Worm (Caenorhabditis elegans) whole organism, mixed stage, embryonic: ENCODE results near the gene F54C9.14.

Experiments used
- M03D4.4 ChIP-seq: sonication (generic microtip); optimal IDR thresholded peaks from 2 replicates; lab custom pipeline; 2017; ENCODE audit warnings: mild to moderate bottlenecking, missing genetic modification characterization, missing compliant biosample characterization
- bed-3 ChIP-seq: fragments of 200-800 bp; sonication (Bioruptor generic); optimal IDR thresholded peaks from 3 replicates; lab custom pipeline; 2018; ENCODE audit warnings: mild to moderate bottlenecking, missing genetic modification characterization, moderate library complexity, missing compliant biosample characterization
- blmp-1 ChIP-seq: fragments of 150-350 bp; optimal IDR thresholded peaks from 2 replicates; lab custom pipeline; 2014; ENCODE audit warnings: missing biosample characterization, missing genetic modification characterization
- ceh-39 ChIP-seq: fragments of 150-350 bp; optimal IDR thresholded peaks from 2 replicates; lab custom pipeline; 2014; ENCODE audit warnings: missing biosample characterization, missing genetic modification characterization
- ceh-43 ChIP-seq: fragments of 200-800 bp; sonication (Bioruptor generic); optimal IDR thresholded peaks from 2 replicates; lab custom pipeline; 2018; ENCODE audit warnings: mild to moderate bottlenecking, missing genetic modification characterization, moderate library complexity, missing compliant biosample characterization
- ceh-83 ChIP-seq: fragments of 200-800 bp; sonication (Bioruptor generic); optimal IDR thresholded peaks from 2 replicates; lab custom pipeline; 2018; ENCODE audit warnings: mild to moderate bottlenecking, missing genetic modification characterization, missing compliant biosample characterization
- ces-1 ChIP-seq: fragments of 150-350 bp; optimal IDR thresholded peaks from 2 replicates; lab custom pipeline; 2014; ENCODE audit warnings: missing biosample characterization, missing genetic modification reagents, missing genetic modification characterization
- cnd-1 ChIP-seq: fragments of 200-800 bp; sonication (Bioruptor generic); optimal IDR thresholded peaks from 2 replicates; lab custom pipeline; 2018; ENCODE audit warnings: mild to moderate bottlenecking, missing genetic modification characterization, missing compliant biosample characterization
- drap-1 ChIP-seq: fragments of 200-800 bp; sonication (Bioruptor generic); optimal IDR thresholded peaks from 3 replicates; lab custom pipeline; 2018; ENCODE audit warnings: mild to moderate bottlenecking, missing genetic modification characterization, missing compliant biosample characterization
- elt-1 ChIP-seq: sonication (generic microtip); optimal IDR thresholded peaks from 2 replicates; lab custom pipeline; 2017; ENCODE audit warnings: missing genetic modification characterization, mild to moderate bottlenecking, missing compliant biosample characterization, antibody characterized with exemption, moderate library complexity, borderline replicate concordance; ENCODE audit not compliant: insufficient read depth
- elt-3 ChIP-seq: fragments of 150-350 bp; optimal IDR thresholded peaks from 2 replicates; lab custom pipeline; 2014; ENCODE audit warnings: missing biosample characterization, missing genetic modification characterization
- flh-1 ChIP-seq: fragments of 200-800 bp; sonication (Bioruptor generic); optimal IDR thresholded peaks from 2 replicates; lab custom pipeline; 2018; ENCODE audit warnings: mild to moderate bottlenecking, missing genetic modification characterization, moderate library complexity, missing compliant biosample characterization
- ham-2 ChIP-seq: fragments of 200-800 bp; sonication (Bioruptor generic); optimal IDR thresholded peaks from 2 replicates; lab custom pipeline; 2018; ENCODE audit warnings: mild to moderate bottlenecking, missing genetic modification characterization, missing compliant biosample characterization
- hlh-1 ChIP-seq: fragments of 150-350 bp; optimal IDR thresholded peaks from 2 replicates; lab custom pipeline; 2014; ENCODE audit warnings: missing biosample characterization, missing genetic modification reagents, missing genetic modification characterization
- lin-13 ChIP-seq: fragments of 150-350 bp; optimal IDR thresholded peaks from 2 replicates; lab custom pipeline; 2014; ENCODE audit warnings: missing biosample characterization, missing genetic modification characterization
- lin-32 ChIP-seq: fragments of 200-800 bp; sonication (Bioruptor generic); optimal IDR thresholded peaks from 2 replicates; lab custom pipeline; 2018; ENCODE audit warnings: mild to moderate bottlenecking, missing genetic modification characterization, missing compliant biosample characterization
- lsy-2 ChIP-seq: fragments of 150-350 bp; optimal IDR thresholded peaks from 2 replicates; lab custom pipeline; 2014; ENCODE audit warnings: missing biosample characterization, missing genetic modification characterization
- mab-5 ChIP-seq: fragments of 150-350 bp; optimal IDR thresholded peaks from 2 replicates; lab custom pipeline; 2014; ENCODE audit warnings: missing biosample characterization, missing genetic modification characterization
- mep-1 ChIP-seq: fragments of 150-350 bp; optimal IDR thresholded peaks from 2 replicates; lab custom pipeline; 2017; ENCODE audit warnings: missing biosample characterization, missing genetic modification reagents, missing genetic modification characterization, inconsistent platforms
- mls-2 ChIP-seq: sonication (generic microtip); optimal IDR thresholded peaks from 2 replicates; lab custom pipeline; 2016; ENCODE audit warnings: mild to moderate bottlenecking, missing genetic modification characterization, moderate library complexity, missing compliant biosample characterization
- nhr-12 ChIP-seq: fragments of 150-350 bp; optimal IDR thresholded peaks from 2 replicates; lab custom pipeline; 2014; ENCODE audit warnings: missing biosample characterization, missing genetic modification characterization
- nhr-2 ChIP-seq: fragments of 150-350 bp; optimal IDR thresholded peaks from 2 replicates; lab custom pipeline; 2014; ENCODE audit warnings: missing biosample characterization, missing genetic modification characterization
- nhr-237 ChIP-seq: fragments of 150-350 bp; optimal IDR thresholded peaks from 2 replicates; lab custom pipeline; 2014; ENCODE audit warnings: missing biosample characterization, missing genetic modification characterization
- nhr-28 ChIP-seq: fragments of 150-350 bp; optimal IDR thresholded peaks from 2 replicates; lab custom pipeline; 2014; ENCODE audit warnings: missing biosample characterization, missing genetic modification characterization
- nhr-76 ChIP-seq: sonication (generic microtip); optimal IDR thresholded peaks from 2 replicates; lab custom pipeline; 2017; ENCODE audit warnings: missing biosample characterization, missing genetic modification characterization
- pha-4 ChIP-seq: fragments of 150-350 bp; optimal IDR thresholded peaks from 2 replicates; lab custom pipeline; 2018; ENCODE audit warnings: missing biosample characterization, missing genetic modification reagents, missing genetic modification characterization
- sem-2 ChIP-seq: fragments of 200-800 bp; sonication (Bioruptor generic); optimal IDR thresholded peaks from 2 replicates; lab custom pipeline; 2018; ENCODE audit warnings: mild to moderate bottlenecking, missing genetic modification characterization, missing compliant biosample characterization
- snpc-4 ChIP-seq: fragments of 150-350 bp; optimal IDR thresholded peaks from 2 replicates; lab custom pipeline; 2014; ENCODE audit warnings: missing biosample characterization, missing genetic modification characterization
- sptf-1 ChIP-seq: sonication (generic microtip); optimal IDR thresholded peaks from 2 replicates; lab custom pipeline; 2017; ENCODE audit warnings: mild to moderate bottlenecking, missing genetic modification characterization, moderate library complexity, missing compliant biosample characterization
- tbx-8 ChIP-seq: fragments of 200-800 bp; sonication (Bioruptor generic); optimal IDR thresholded peaks from 2 replicates; lab custom pipeline; 2018; ENCODE audit warnings: mild to moderate bottlenecking, missing genetic modification characterization, moderate library complexity, missing compliant biosample characterization
- unc-120 ChIP-seq: sonication (generic microtip); optimal IDR thresholded peaks from 2 replicates; lab custom pipeline; 2017; ENCODE audit warnings: missing genetic modification characterization, missing compliant biosample characterization; ENCODE audit not compliant: poor library complexity, severe bottlenecking
- unc-39 ChIP-seq: fragments of 150-350 bp; optimal IDR thresholded peaks from 2 replicates; lab custom pipeline; 2014; ENCODE audit warnings: missing biosample characterization, missing genetic modification characterization
- unc-62 ChIP-seq: fragments of 150-350 bp; optimal IDR thresholded peaks from 2 replicates; lab custom pipeline; 2014; ENCODE audit warnings: missing biosample characterization, missing genetic modification reagents, missing genetic modification characterization
- zip-8 ChIP-seq: fragments of 150-350 bp; optimal IDR thresholded peaks from 2 replicates; lab custom pipeline; 2014; ENCODE audit warnings: missing biosample characterization, missing genetic modification characterization
- ztf-11 ChIP-seq: fragments of 150-350 bp; optimal IDR thresholded peaks from 2 replicates; lab custom pipeline; 2014; ENCODE audit warnings: missing biosample characterization, missing genetic modification characterization

The F54C9.14 gene

ce11 chrII:8569038-8569977 lies 7.2 kb downstream of the F54C9.14 start, which contains the start of the genes col-38 and rpl-5:
TSS of gene col-38 (minus strand) at chrII:8569088.
TSS of gene rpl-5 (plus strand) at chrII:8569927.
- TF ChIP-seq sem-2 (GFP tag; lab: Kevin White, UChicago) = no peak
- TF ChIP-seq M03D4.4 (tag; lab: Kevin White, UChicago) = no peak
- peak; percentile 40 for TF ChIP-seq hlh-1 (tag; lab: Kevin White, UChicago)
- TF ChIP-seq elt-1 = no peak
- TF ChIP-seq nhr-28 (tag; lab: Kevin White, UChicago) = no peak
- no peak for TF ChIP-seq snpc-4 (tag; lab: Kevin White, UChicago)
- no peak for TF ChIP-seq unc-39
- TF ChIP-seq pha-4 (tag; lab: Kevin White, UChicago) = peak; percentile 90
- TF ChIP-seq ceh-43 (GFP tag; lab: Kevin White, UChicago) = no peak
- TF ChIP-seq ceh-83 (GFP tag; lab: Kevin White, UChicago) = no peak
- peak; percentile 54 for TF ChIP-seq mls-2 (tag; lab: Kevin White, UChicago)
- no peak for TF ChIP-seq bed-3 (GFP tag; lab: Kevin White, UChicago)
- peak; percentile 93 for TF ChIP-seq mep-1 (tag; lab: Kevin White, UChicago)
- no peak for TF ChIP-seq zip-8 (tag; lab: Kevin White, UChicago)
- peak; percentile 87 for TF ChIP-seq lin-13 (tag; lab: Kevin White, UChicago)
- no peak for TF ChIP-seq drap-1 (GFP tag; lab: Kevin White, UChicago)
- TF ChIP-seq ceh-39 (tag; lab: Kevin White, UChicago) = peak; percentile 82
- no peak for TF ChIP-seq flh-1 (GFP tag; lab: Kevin White, UChicago)
- TF ChIP-seq tbx-8 = no peak
- TF ChIP-seq ces-1 (GFP tag; lab: Kevin White, UChicago) = peak; percentile 79
- TF ChIP-seq ztf-11 (tag; lab: Kevin White, UChicago) = no peak
- TF ChIP-seq blmp-1 (tag; lab: Kevin White, UChicago) = no peak
- TF ChIP-seq nhr-2 = peak; percentile 54
- peak; percentile 13 for TF ChIP-seq unc-120 (tag; lab: Kevin White, UChicago)
- TF ChIP-seq mab-5 (tag; lab: Kevin White, UChicago) = no peak
- no peak for TF ChIP-seq elt-3 (tag; lab: Kevin White, UChicago)
- TF ChIP-seq lsy-2 (tag; lab: Kevin White, UChicago) = peak; percentile 96
- TF ChIP-seq unc-62 (GFP tag; lab: Kevin White, UChicago) = peak; percentile 32
- peak; percentile 91 for TF ChIP-seq nhr-237 (tag; lab: Kevin White, UChicago)
- TF ChIP-seq lin-32 (GFP tag; lab: Kevin White, UChicago) = no peak
- TF ChIP-seq ham-2 (GFP tag; lab: Kevin White, UChicago) = no peak
- TF ChIP-seq sptf-1 = peak; percentile 81
- TF ChIP-seq nhr-12 (tag; lab: Kevin White, UChicago) = no peak
- TF ChIP-seq nhr-76 (tag; lab: Kevin White, UChicago) = no peak
- peak; percentile 39 for TF ChIP-seq cnd-1

ce11 chrII:8570977-8571376 lies 8.9 kb downstream of the F54C9.14 start, which contains the start of gene bcs-1:
TSS of gene bcs-1 (plus strand) at chrII:8571085.
- TF ChIP-seq elt-1 = no peak
- no peak for TF ChIP-seq nhr-28 (tag; lab: Kevin White, UChicago)
- TF ChIP-seq bed-3 (GFP tag; lab: Kevin White, UChicago) = no peak
- TF ChIP-seq ceh-83 (GFP tag; lab: Kevin White, UChicago) = no peak
- no peak for TF ChIP-seq cnd-1
- TF ChIP-seq nhr-2 = no peak
- no peak for TF ChIP-seq flh-1 (GFP tag; lab: Kevin White, UChicago)
- no peak for TF ChIP-seq elt-3 (tag; lab: Kevin White, UChicago)

ce11 chrII:8573044-8573443 lies 10.9 kb downstream of the F54C9.14 start, which contains the start of gene F54C9.7:
TSS of gene F54C9.7 (plus strand) at chrII:8573344.
- TF ChIP-seq zip-8 (tag; lab: Kevin White, UChicago) = no peak
- TF ChIP-seq blmp-1 (tag; lab: Kevin White, UChicago) = no peak
- no peak for TF ChIP-seq nhr-28 (tag; lab: Kevin White, UChicago)
- no peak for TF ChIP-seq mab-5 (tag; lab: Kevin White, UChicago)
- TF ChIP-seq M03D4.4 (tag; lab: Kevin White, UChicago) = no peak
